Fruit fly (Drosophila melanogaster) whole organism, embryonic: Measurements from ENCODE around the gene CG7685.

Experiments used
- ATbp ChIP-seq: fragments of 200-800 bp; sonication (Bioruptor generic); optimal IDR thresholded peaks from 2 replicates; lab custom pipeline; 2017; ENCODE audit warnings: missing biosample characterization, mild to moderate bottlenecking, missing genetic modification characterization, missing genetic modification reagents
- Bdp1 ChIP-seq: fragments of 200-800 bp; sonication (Bioruptor generic); optimal IDR thresholded peaks from 3 replicates; lab custom pipeline; 2016; ENCODE audit warnings: missing biosample characterization, missing genetic modification characterization
- Blimp-1 ChIP-seq: fragments of 200-800 bp; sonication (Bioruptor generic); optimal IDR thresholded peaks from 3 replicates; lab custom pipeline; 2018; ENCODE audit warnings: missing biosample characterization, missing genetic modification characterization, mild to moderate bottlenecking, moderate library complexity, missing genetic modification reagents
- CG10366 ChIP-seq: fragments of 200-800 bp; sonication (Bioruptor generic); IDR thresholded peaks from 2 replicates; pipeline ENCODE4 v1.3.6; 2022; ENCODE audit warnings: missing biosample characterization, missing genetic modification characterization
- CG11398 ChIP-seq: fragments of 200-800 bp; sonication (Bioruptor generic); optimal IDR thresholded peaks from 2 replicates; lab custom pipeline; 2016; ENCODE audit warnings: missing biosample characterization, missing genetic modification characterization
- CG11695 ChIP-seq: fragments of 200-800 bp; sonication (Bioruptor generic); IDR thresholded peaks from 3 replicates; pipeline ENCODE4 v1.3.6; 2022; ENCODE audit warnings: missing biosample characterization, missing genetic modification characterization
- CG14014 ChIP-seq: fragments of 200-800 bp; sonication (Bioruptor generic); IDR thresholded peaks from 2 replicates; pipeline ENCODE4 v1.3.6; 2022; ENCODE audit warnings: missing biosample characterization, missing genetic modification characterization
- CG14860 ChIP-seq: fragments of 200-800 bp; sonication (Bioruptor generic); IDR thresholded peaks from 3 replicates; pipeline ENCODE4 v1.3.6; 2022; ENCODE audit warnings: missing biosample characterization, missing genetic modification characterization; ENCODE audit not compliant: partially characterized antibody
- CG15696 ChIP-seq: fragments of 200-800 bp; sonication (Bioruptor generic); optimal IDR thresholded peaks from 2 replicates; lab custom pipeline; 2019; ENCODE audit warnings: missing biosample characterization, mild to moderate bottlenecking, missing genetic modification characterization, moderate library complexity
- CG16813 ChIP-seq: fragments of 200-800 bp; sonication (Bioruptor generic); IDR thresholded peaks from 3 replicates; pipeline ENCODE4 v1.3.6; 2022; ENCODE audit warnings: missing biosample characterization, missing genetic modification characterization; ENCODE audit not compliant: partially characterized antibody
- CG17612 ChIP-seq: fragments of 200-800 bp; sonication (Bioruptor generic); IDR thresholded peaks from 2 replicates; pipeline ENCODE4 v1.3.6; 2022; ENCODE audit warnings: missing biosample characterization, missing genetic modification characterization
- CG18011 ChIP-seq: fragments of 200-800 bp; sonication (Bioruptor generic); optimal IDR thresholded peaks from 2 replicates; lab custom pipeline; 2017; ENCODE audit warnings: missing biosample characterization, missing genetic modification characterization, mild to moderate bottlenecking, moderate library complexity, missing genotype
- CG18619 ChIP-seq: fragments of 200-800 bp; sonication (Bioruptor generic); optimal IDR thresholded peaks from 3 replicates; lab custom pipeline; 2017; ENCODE audit warnings: missing biosample characterization, mild to moderate bottlenecking, missing genetic modification characterization
- CG2678 ChIP-seq: fragments of 200-800 bp; sonication (Bioruptor generic); optimal IDR thresholded peaks from 3 replicates; lab custom pipeline; 2019; ENCODE audit warnings: missing biosample characterization, mild to moderate bottlenecking, missing genetic modification characterization, moderate library complexity
- CG30431 ChIP-seq: fragments of 200-800 bp; sonication (Bioruptor generic); optimal IDR thresholded peaks from 2 replicates; lab custom pipeline; 2017; ENCODE audit warnings: missing biosample characterization, missing genetic modification characterization
- CG34376 ChIP-seq: fragments of 200-800 bp; sonication (Bioruptor generic); optimal IDR thresholded peaks from 2 replicates; lab custom pipeline; 2018; ENCODE audit warnings: missing biosample characterization, mild to moderate bottlenecking, missing genetic modification characterization
- CG4360 ChIP-seq: fragments of 200-800 bp; sonication (Bioruptor generic); IDR thresholded peaks from 2 replicates; pipeline ENCODE4 v1.3.6; 2022; ENCODE audit warnings: missing biosample characterization, missing genetic modification characterization
- CG4404 ChIP-seq: fragments of 200-800 bp; sonication (Bioruptor generic); IDR thresholded peaks from 2 replicates; pipeline ENCODE4 v1.3.6; 2022; ENCODE audit warnings: missing biosample characterization, missing genetic modification characterization
- CG4820 ChIP-seq: fragments of 200-800 bp; sonication (Bioruptor generic); optimal IDR thresholded peaks from 3 replicates; lab custom pipeline; 2016; ENCODE audit warnings: missing biosample characterization, missing genetic modification characterization
- CG6654 ChIP-seq: fragments of 200-800 bp; sonication (Bioruptor generic); optimal IDR thresholded peaks from 2 replicates; lab custom pipeline; 2017; ENCODE audit warnings: missing biosample characterization, mild to moderate bottlenecking, missing genetic modification characterization
- CG6683 ChIP-seq: fragments of 200-800 bp; sonication (Bioruptor generic); optimal IDR thresholded peaks from 2 replicates; lab custom pipeline; 2017; ENCODE audit warnings: missing biosample characterization, mild to moderate bottlenecking, missing genetic modification characterization, missing genetic modification reagents
- CG6689 ChIP-seq: fragments of 200-800 bp; sonication (Bioruptor generic); IDR thresholded peaks from 2 replicates; pipeline ENCODE4 v1.3.6; 2022; ENCODE audit warnings: missing biosample characterization, missing genetic modification characterization
- CG7745 ChIP-seq: fragments of 200-800 bp; sonication (Bioruptor generic); optimal IDR thresholded peaks from 2 replicates; lab custom pipeline; 2018; ENCODE audit warnings: missing biosample characterization, mild to moderate bottlenecking, missing genetic modification characterization, moderate library complexity
- CG8281 ChIP-seq: fragments of 200-800 bp; sonication (Bioruptor generic); optimal IDR thresholded peaks from 2 replicates; lab custom pipeline; 2018; ENCODE audit warnings: missing biosample characterization, mild to moderate bottlenecking, missing genetic modification characterization, moderate library complexity
- CG8388 ChIP-seq: fragments of 200-800 bp; sonication (Bioruptor generic); optimal IDR thresholded peaks from 2 replicates; lab custom pipeline; 2019; ENCODE audit warnings: missing biosample characterization, mild to moderate bottlenecking, missing genetic modification characterization, moderate library complexity
- CG8765 ChIP-seq: fragments of 200-800 bp; sonication (Bioruptor generic); IDR thresholded peaks from 2 replicates; pipeline ENCODE4 v1.3.6; 2022; ENCODE audit warnings: missing biosample characterization, missing genetic modification characterization
- CG8924 ChIP-seq: fragments of 200-800 bp; optimal IDR thresholded peaks from 3 replicates; lab custom pipeline; 2019; ENCODE audit warnings: missing biosample characterization, mild to moderate bottlenecking, missing genetic modification characterization, moderate library complexity
- Dad ChIP-seq: fragments of 200-800 bp; sonication (Bioruptor generic); optimal IDR thresholded peaks from 3 replicates; lab custom pipeline; 2016; ENCODE audit warnings: missing biosample characterization, missing genetic modification characterization
- Dfd ChIP-seq, 2 experiments: fragments of >200 bp; optimal IDR thresholded peaks; 2 replicates each; lab custom pipeline; 2017; ENCODE audit warnings: missing biosample characterization in 2 of 2, missing genetic modification characterization in 2 of 2
- Ets65A ChIP-seq: fragments of 200-800 bp; sonication (Bioruptor generic); peaks from one replicate; lab custom pipeline; 2016; ENCODE audit warnings: missing biosample characterization, missing genetic modification characterization
- Sox100B ChIP-seq: fragments of 200-800 bp; sonication (Bioruptor generic); optimal IDR thresholded peaks from 3 replicates; lab custom pipeline; 2018; ENCODE audit warnings: missing biosample characterization, mild to moderate bottlenecking, missing genetic modification characterization
- Sry-β ChIP-seq: fragments of 200-800 bp; sonication (Bioruptor generic); optimal IDR thresholded peaks from 2 replicates; lab custom pipeline; 2018; ENCODE audit warnings: missing biosample characterization, mild to moderate bottlenecking, missing genetic modification characterization, moderate library complexity
- Xbp1 ChIP-seq: fragments of 200-800 bp; sonication (Bioruptor generic); optimal IDR thresholded peaks from 3 replicates; lab custom pipeline; 2016; ENCODE audit warnings: missing biosample characterization, mild to moderate bottlenecking, missing genetic modification characterization
- bcd ChIP-seq: fragments of 200-800 bp; sonication (Bioruptor generic); optimal IDR thresholded peaks from 2 replicates; lab custom pipeline; 2017; ENCODE audit warnings: missing biosample characterization, mild to moderate bottlenecking, missing genetic modification characterization
- cg ChIP-seq: fragments of 200-800 bp; sonication (Bioruptor generic); optimal IDR thresholded peaks from 3 replicates; lab custom pipeline; 2019; ENCODE audit warnings: missing biosample characterization, mild to moderate bottlenecking, missing genetic modification characterization, moderate library complexity
- danr ChIP-seq: fragments of 200-800 bp; sonication (Bioruptor generic); IDR thresholded peaks from 2 replicates; pipeline ENCODE4 v1.3.6; 2022; ENCODE audit warnings: missing biosample characterization, missing genetic modification characterization
- dmrt11E ChIP-seq: fragments of 200-800 bp; sonication (Bioruptor generic); optimal IDR thresholded peaks from 3 replicates; lab custom pipeline; 2018; ENCODE audit warnings: missing biosample characterization, mild to moderate bottlenecking, missing genetic modification characterization, moderate library complexity
- dmrt99B ChIP-seq: fragments of 200-800 bp; sonication (Bioruptor generic); optimal IDR thresholded peaks from 2 replicates; lab custom pipeline; 2018; ENCODE audit warnings: missing biosample characterization, mild to moderate bottlenecking, missing genetic modification characterization, moderate library complexity
- ftz-f1 ChIP-seq: fragments of 200-800 bp; sonication (Bioruptor generic); optimal IDR thresholded peaks from 2 replicates; lab custom pipeline; 2016; ENCODE audit warnings: missing biosample characterization, missing genetic modification characterization
- mam ChIP-seq: fragments of 200-800 bp; sonication (Bioruptor generic); optimal IDR thresholded peaks from 3 replicates; lab custom pipeline; 2016; ENCODE audit warnings: missing biosample characterization, missing genetic modification characterization
- nmo ChIP-seq: fragments of 200-800 bp; sonication (Bioruptor generic); optimal IDR thresholded peaks from 2 replicates; lab custom pipeline; 2018; ENCODE audit warnings: missing biosample characterization, mild to moderate bottlenecking, missing genetic modification characterization, moderate library complexity
- oc ChIP-seq: fragments of 200-800 bp; sonication (Bioruptor generic); optimal IDR thresholded peaks from 2 replicates; lab custom pipeline; 2018; ENCODE audit warnings: missing biosample characterization, mild to moderate bottlenecking, missing genetic modification characterization, moderate library complexity
- pan ChIP-seq, 4 experiments: fragments of >200 bp in 3 of 4; fragments of 200-800 bp in 1 of 4; sonication (Bioruptor generic) in 1 of 4; optimal IDR thresholded peaks in 3 of 4; IDR thresholded peaks in 1 of 4; 2 replicates each; pipeline versions ENCODE4 v1.3.6 to Lab custom; 2017 to 2022; ENCODE audit warnings: missing biosample characterization in 2 of 4, missing genetic modification characterization in 2 of 4, mixed read lengths in 1 of 4
- row ChIP-seq: fragments of 200-800 bp; sonication (Bioruptor generic); IDR thresholded peaks from 3 replicates; pipeline ENCODE4 v1.3.6; 2022; ENCODE audit warnings: missing biosample characterization, missing genetic modification characterization
- tll ChIP-seq, 2 experiments: fragments of 200-800 bp in 1 of 2; fragments of >200 bp in 1 of 2; sonication (Bioruptor generic) in 1 of 2; optimal IDR thresholded peaks; 2 replicates each; lab custom pipeline; 2017 to 2019; ENCODE audit warnings: missing biosample characterization in 2 of 2, missing genetic modification characterization in 2 of 2, mild to moderate bottlenecking in 1 of 2, moderate library complexity in 1 of 2
- unc-4 ChIP-seq: fragments of 200-800 bp; sonication (Bioruptor generic); IDR thresholded peaks from 2 replicates; pipeline ENCODE4 v1.3.6; 2022; ENCODE audit warnings: missing biosample characterization, missing genetic modification characterization; ENCODE audit not compliant: partially characterized antibody
- vnd ChIP-seq: fragments of 200-800 bp; sonication (Bioruptor generic); IDR thresholded peaks from 3 replicates; pipeline ENCODE4 v1.3.6; 2022; ENCODE audit warnings: missing biosample characterization, missing genetic modification characterization; ENCODE audit not compliant: partially characterized antibody

Gene CG7685

dm6 chr3R:18412279-18413214, 7.8 kb downstream of the CG7685 start, which contains the start of gene CG31122 (continued):
- TF ChIP-seq CG6683 (no peak), CG16813 (GFP tag; lab: Robert Waterston, UW) (peak; percentile 98), Xbp1 (GFP tag; lab: Kevin White, UChicago) (peak; percentile 48), bcd (GFP tag; lab: Kevin White, UChicago) (peak; percentile 36), dmrt11E (tag; lab: Kevin White, UChicago) (peak; percentile 44), CG10366 (no peak), CG8281 (no peak), CG11398 (GFP tag; lab: Kevin White, UChicago) (peak; percentile 28), CG11695 (GFP tag; lab: Robert Waterston, UW) (peak; percentile 55; the same call in 1 of the 3 replicates), Bdp1 (GFP tag; lab: Kevin White, UChicago) (peak; percentile 20), CG17612 (GFP tag; lab: Robert Waterston, UW) (no peak), CG8388 (GFP tag; lab: Kevin White, UChicago) (peak; percentile 19), CG30431 (GFP tag; lab: Kevin White, UChicago) (no peak), vnd (GFP tag; lab: Robert Waterston, UW) (peak; percentile 95), CG14860 (GFP tag; lab: Robert Waterston, UW) (peak; percentile 96), CG6689 (GFP tag; lab: Robert Waterston, UW) (0 out of 2 replicates have a peak, but pooled peaks have one; percentile 32), CG8765 (0 out of 2 replicates have a peak, but pooled peaks have one; percentile 19), cg (GFP tag; lab: Kevin White, UChicago) (peak; percentile 99), danr (GFP tag; lab: Robert Waterston, UW) (no peak), ftz-f1 (GFP tag; lab: Kevin White, UChicago) (no peak), CG4360 (no peak), Blimp-1 (peak; percentile 66), CG4820 (GFP tag; lab: Kevin White, UChicago) (peak; percentile 28), tll (GFP tag; optimal IDR thresholded peaks at IDR 0.05; lab: Kevin White, UChicago) (no peak), dmrt99B (tag; lab: Kevin White, UChicago) (no peak), CG18011 (GFP tag; lab: Kevin White, UChicago) (peak; percentile 12), nmo (GFP tag; lab: Kevin White, UChicago) (peak; percentile 73), Dad (GFP tag; lab: Kevin White, UChicago) (peak; percentile 72), CG2678 (tag; lab: Kevin White, UChicago) (no peak), CG15696 (tag; lab: Kevin White, UChicago) (peak; percentile 23), CG7745 (tag; lab: Kevin White, UChicago) (no peak), Sry-β (GFP tag; lab: Kevin White, UChicago) (no peak), unc-4 (GFP tag; lab: Robert Waterston, UW) (peak; percentile 95), oc (tag; lab: Kevin White, UChicago) (no peak), CG8924 (tag; lab: Kevin White, UChicago) (peak; percentile 38), mam (GFP tag; lab: Kevin White, UChicago) (peak; percentile 63), CG4404 (GFP tag; lab: Robert Waterston, UW) (no peak), ATbp (GFP tag; lab: Kevin White, UChicago) (peak; percentile 12), row (GFP tag; lab: Robert Waterston, UW) (peak; percentile 83), CG18619 (GFP tag; lab: Kevin White, UChicago) (no peak), CG14014 (GFP tag; lab: Robert Waterston, UW) (no peak), CG34376 (GFP tag; lab: Kevin White, UChicago) (peak; percentile 55), Dfd (GFP tag; optimal IDR thresholded peaks at IDR 0.05; lab: Kevin White, UChicago) (no peak), Sox100B (GFP tag; lab: Kevin White, UChicago) (no peak), pan (optimal IDR thresholded peaks at IDR 0.05; lab: Kevin White, UChicago) (no peak), pan (GFP tag; optimal IDR thresholded peaks at IDR 0.05 in 1 of 2, IDR thresholded peaks at IDR 0.05 in 1 of 2) (no peak), CG6654 (GFP tag; lab: Kevin White, UChicago) (no peak), Ets65A (GFP tag; lab: Kevin White, UChicago) (peak; percentile 86)
